Worm (Caenorhabditis elegans) whole organism, L2 larva: ENCODE data around the gene smim-14.

ENCODE experiments used
- ama-1 ChIP-seq: fragments of 150-350 bp; optimal IDR thresholded peaks from 2 replicates; lab custom pipeline; 2018; ENCODE audit warnings: inconsistent platforms
- egl-27 ChIP-seq: sonication (generic microtip); optimal IDR thresholded peaks from 3 replicates; lab custom pipeline; 2017; ENCODE audit warnings: missing biosample characterization, missing genetic modification reagents, missing genetic modification characterization
- elt-1 ChIP-seq: fragments of 150-350 bp; optimal IDR thresholded peaks from 2 replicates; lab custom pipeline; 2014; ENCODE audit warnings: missing biosample characterization, missing genetic modification characterization
- gmeb-1 ChIP-seq: fragments of 150-350 bp; optimal IDR thresholded peaks from 2 replicates; lab custom pipeline; 2014; ENCODE audit warnings: missing biosample characterization, missing genetic modification characterization
- lsy-2 ChIP-seq, 2 experiments: fragments of 150-350 bp in 1 of 2; sonication (generic microtip) in 1 of 2; optimal IDR thresholded peaks; 2 replicates each; lab custom pipeline; 2014 to 2017; ENCODE audit warnings: missing biosample characterization in 2 of 2, missing genetic modification characterization in 2 of 2
- nhr-25 ChIP-seq: fragments of 150-350 bp; sonication (generic microtip); optimal IDR thresholded peaks from 3 replicates; lab custom pipeline; 2014; ENCODE audit warnings: missing biosample characterization, missing genetic modification characterization
- unc-55 ChIP-seq: fragments of 150-350 bp; sonication (generic microtip); optimal IDR thresholded peaks from 3 replicates; lab custom pipeline; 2014; ENCODE audit warnings: missing biosample characterization, missing genetic modification reagents, missing genetic modification characterization

- TF ChIP-seq egl-27 (tag; lab: Kevin White, UChicago) (no peak), elt-1 (tag; lab: Kevin White, UChicago) (no peak), lsy-2 (tag; optimal IDR thresholded peaks at IDR 0.05; lab: Kevin White, UChicago) (no peak), ama-1 (lab: Kevin White, UChicago) (no peak), nhr-25 (tag; lab: Kevin White, UChicago) (no peak), unc-55 (GFP tag; lab: Kevin White, UChicago) (no peak), gmeb-1 (tag; lab: Kevin White, UChicago) (no peak)
Measured at ce11 chrIII:3477375-3477774, 7.8 kb upstream of the smim-14 start.
